Worm (Caenorhabditis elegans) whole organism, young adult: Measurements from ENCODE around the gene C27F2.4.

ENCODE experiments used
- B0035.1 ChIP-seq: sonication (generic microtip); optimal IDR thresholded peaks from 2 replicates; lab custom pipeline; 2016; ENCODE audit warnings: missing genetic modification characterization, mild to moderate bottlenecking, missing compliant biosample characterization, missing genotype, missing genetic modification reagents
- B0261.1 ChIP-seq: sonication (generic microtip); optimal IDR thresholded peaks from 2 replicates; lab custom pipeline; 2016; ENCODE audit warnings: mild to moderate bottlenecking, missing genetic modification characterization, moderate library complexity, missing compliant biosample characterization
- B0336.3 ChIP-seq: fragments of 200-800 bp; sonication (Bioruptor generic); IDR thresholded peaks from 2 replicates; pipeline ENCODE4 v1.3.6; 2022; ENCODE audit warnings: missing genetic modification characterization, missing compliant biosample characterization
- C17E4.6 ChIP-seq: fragments of 200-800 bp; sonication (Bioruptor generic); IDR thresholded peaks from 2 replicates; pipeline ENCODE4 v1.3.6; 2022; ENCODE audit warnings: missing genetic modification reagents, missing genetic modification characterization, missing compliant biosample characterization
- D2030.7 ChIP-seq: fragments of 200-800 bp; sonication (Bioruptor generic); IDR thresholded peaks from 2 replicates; pipeline ENCODE4 v1.3.6; 2022; ENCODE audit warnings: missing genetic modification reagents, missing genetic modification characterization, missing compliant biosample characterization
- F23B12.7 ChIP-seq: sonication (generic microtip); optimal IDR thresholded peaks from 2 replicates; lab custom pipeline; 2017; ENCODE audit warnings: missing genetic modification characterization, mild to moderate bottlenecking, missing compliant biosample characterization, antibody characterized with exemption, moderate library complexity; ENCODE audit not compliant: insufficient read depth
- F33H1.4 ChIP-seq: fragments of 200-800 bp; sonication (Bioruptor generic); IDR thresholded peaks from 2 replicates; pipeline ENCODE4 v1.3.6; 2022; ENCODE audit warnings: missing genetic modification reagents, missing genetic modification characterization, missing compliant biosample characterization
- F57A8.1 ChIP-seq: fragments of 200-800 bp; sonication (Bioruptor generic); optimal IDR thresholded peaks from 2 replicates; lab custom pipeline; 2018; ENCODE audit warnings: mild to moderate bottlenecking, missing genetic modification characterization, moderate library complexity, missing compliant biosample characterization
- T26A5.8 ChIP-seq: sonication (generic microtip); optimal IDR thresholded peaks from 2 replicates; lab custom pipeline; 2016; ENCODE audit warnings: missing genetic modification characterization, missing compliant biosample characterization
- Y79H2A.3 ChIP-seq: fragments of 200-800 bp; sonication (Bioruptor generic); conservative IDR thresholded peaks from 2 replicates; pipeline ENCODE4 v1.3.6; 2022; ENCODE audit warnings: missing genetic modification reagents, missing genetic modification characterization, missing compliant biosample characterization
- attf-3 ChIP-seq: fragments of 200-800 bp; sonication (Bioruptor generic); conservative IDR thresholded peaks from 2 replicates; pipeline ENCODE4 v1.3.6; 2022; ENCODE audit warnings: missing genetic modification reagents, missing genetic modification characterization, missing compliant biosample characterization
- attf-6 ChIP-seq: fragments of 200-800 bp; sonication (Bioruptor generic); IDR thresholded peaks from 2 replicates; pipeline ENCODE4 v1.3.6; 2022; ENCODE audit warnings: missing genetic modification reagents, missing genetic modification characterization, missing compliant biosample characterization
- cebp-2 ChIP-seq: fragments of 200-800 bp; sonication (Bioruptor generic); IDR thresholded peaks from 2 replicates; pipeline ENCODE4 v1.3.6; 2022; ENCODE audit warnings: missing genetic modification characterization, missing compliant biosample characterization
- ceh-100 ChIP-seq: fragments of 200-800 bp; sonication (Bioruptor generic); IDR thresholded peaks from 2 replicates; pipeline ENCODE4 v1.3.6; 2022; ENCODE audit warnings: missing genetic modification reagents, missing genetic modification characterization, missing compliant biosample characterization
- ceh-27 ChIP-seq: fragments of 200-800 bp; sonication (Bioruptor generic); optimal IDR thresholded peaks from 2 replicates; lab custom pipeline; 2018; ENCODE audit warnings: mild to moderate bottlenecking, missing genetic modification characterization, moderate library complexity, missing compliant biosample characterization
- ceh-40 ChIP-seq: fragments of 200-800 bp; sonication (Bioruptor generic); IDR thresholded peaks from 2 replicates; pipeline ENCODE4 v1.3.6; 2022; ENCODE audit warnings: missing genetic modification characterization, missing compliant biosample characterization
- chd-7 ChIP-seq: sonication (generic microtip); optimal IDR thresholded peaks from 2 replicates; lab custom pipeline; 2016; ENCODE audit warnings: mild to moderate bottlenecking, missing genetic modification characterization, moderate library complexity, missing compliant biosample characterization
- efl-1 ChIP-seq: fragments of 150-350 bp; optimal IDR thresholded peaks from 2 replicates; lab custom pipeline; 2014; ENCODE audit warnings: missing biosample characterization, missing genetic modification reagents, missing genetic modification characterization
- egrh-3 ChIP-seq: fragments of 200-800 bp; sonication (Bioruptor generic); IDR thresholded peaks from 2 replicates; pipeline ENCODE4 v1.3.6; 2022; ENCODE audit warnings: missing genetic modification reagents, missing genetic modification characterization, missing compliant biosample characterization
- fkh-3 ChIP-seq: sonication (generic microtip); optimal IDR thresholded peaks from 2 replicates; lab custom pipeline; 2016; ENCODE audit warnings: mild to moderate bottlenecking, missing genetic modification characterization, missing compliant biosample characterization
- gei-17 ChIP-seq: fragments of 200-800 bp; sonication (Bioruptor generic); optimal IDR thresholded peaks from 2 replicates; lab custom pipeline; 2018; ENCODE audit warnings: mild to moderate bottlenecking, missing genetic modification characterization, missing compliant biosample characterization
- him-1 ChIP-seq: sonication (generic microtip); optimal IDR thresholded peaks from 2 replicates; lab custom pipeline; 2016; ENCODE audit warnings: missing genotype, missing genetic modification reagents, missing genetic modification characterization, missing compliant biosample characterization
- hmg-20 ChIP-seq: fragments of 200-800 bp; sonication (Bioruptor generic); IDR thresholded peaks from 2 replicates; pipeline ENCODE4 v1.3.6; 2022; ENCODE audit warnings: missing genetic modification reagents, missing genetic modification characterization, missing compliant biosample characterization
- lag-1 ChIP-seq: fragments of 200-800 bp; sonication (Bioruptor generic); IDR thresholded peaks from 2 replicates; pipeline ENCODE4 v1.3.6; 2022; ENCODE audit warnings: missing genetic modification reagents, missing genetic modification characterization, missing compliant biosample characterization
- lin-26 ChIP-seq: fragments of 200-800 bp; sonication (Bioruptor generic); IDR thresholded peaks from 2 replicates; pipeline ENCODE4 v1.3.6; 2022; ENCODE audit warnings: missing genetic modification reagents, missing genetic modification characterization, missing compliant biosample characterization
- lin-35 ChIP-seq, 3 experiments: fragments of 150-350 bp in 2 of 3; sonication (generic microtip) in 1 of 3; optimal IDR thresholded peaks; 2 replicates each; lab custom pipeline; 2014 to 2018; ENCODE audit warnings: missing biosample characterization in 3 of 3, missing genetic modification characterization in 3 of 3, missing genetic modification reagents in 3 of 3
- lin-54 ChIP-seq: fragments of 200-800 bp; sonication (Bioruptor generic); optimal IDR thresholded peaks from 2 replicates; lab custom pipeline; 2018; ENCODE audit warnings: mild to moderate bottlenecking, missing genetic modification characterization, missing compliant biosample characterization
- madf-3 ChIP-seq: fragments of 200-800 bp; sonication (Bioruptor generic); IDR thresholded peaks from 2 replicates; pipeline ENCODE4 v1.3.6; 2022; ENCODE audit warnings: missing genetic modification reagents, missing genetic modification characterization, missing compliant biosample characterization
- madf-6 ChIP-seq: fragments of 200-800 bp; sonication (Bioruptor generic); IDR thresholded peaks from 2 replicates; pipeline ENCODE4 v1.3.6; 2022; ENCODE audit warnings: missing genetic modification reagents, missing genetic modification characterization, missing compliant biosample characterization
- nfya-1 ChIP-seq: sonication (generic microtip); optimal IDR thresholded peaks from 2 replicates; lab custom pipeline; 2017; ENCODE audit warnings: antibody characterized with exemption, missing compliant biosample characterization, missing genetic modification characterization, borderline replicate concordance; ENCODE audit not compliant: insufficient read depth
- nfyb-1 ChIP-seq: fragments of 200-800 bp; sonication (Bioruptor generic); IDR thresholded peaks from 2 replicates; pipeline ENCODE4 v1.3.6; 2022; ENCODE audit warnings: missing genetic modification reagents, missing genetic modification characterization, missing compliant biosample characterization
- nhr-179 ChIP-seq: sonication (generic microtip); optimal IDR thresholded peaks from 2 replicates; lab custom pipeline; 2016; ENCODE audit warnings: mild to moderate bottlenecking, missing genetic modification characterization, missing compliant biosample characterization
- nhr-27 ChIP-seq: fragments of 200-800 bp; sonication (Bioruptor generic); optimal IDR thresholded peaks from 2 replicates; lab custom pipeline; 2018; ENCODE audit warnings: mild to moderate bottlenecking, missing genetic modification characterization, moderate library complexity, missing compliant biosample characterization
- nhr-80 ChIP-seq: sonication (generic microtip); optimal IDR thresholded peaks from 2 replicates; lab custom pipeline; 2016; ENCODE audit warnings: missing genetic modification characterization, missing compliant biosample characterization
- pbrm-1 ChIP-seq: fragments of 200-800 bp; sonication (Bioruptor generic); IDR thresholded peaks from 2 replicates; pipeline ENCODE4 v1.3.6; 2022; ENCODE audit warnings: missing genetic modification reagents, missing genetic modification characterization, missing compliant biosample characterization
- rcor-1 ChIP-seq: fragments of 200-800 bp; sonication (Bioruptor generic); IDR thresholded peaks from 2 replicates; pipeline ENCODE4 v1.3.6; 2022; ENCODE audit warnings: missing genetic modification reagents, missing genetic modification characterization, missing compliant biosample characterization
- snpc-3.4 ChIP-seq: sonication (generic microtip); optimal IDR thresholded peaks from 2 replicates; lab custom pipeline; 2017; ENCODE audit warnings: missing genetic modification characterization, mild to moderate bottlenecking, missing compliant biosample characterization, antibody characterized with exemption, moderate library complexity, missing genotype, missing genetic modification reagents
- unc-130 ChIP-seq: sonication (generic microtip); optimal IDR thresholded peaks from 2 replicates; lab custom pipeline; 2016; ENCODE audit warnings: missing genetic modification reagents, missing genetic modification characterization, missing compliant biosample characterization
- xnd-1 ChIP-seq: sonication (generic microtip); optimal IDR thresholded peaks from 2 replicates; lab custom pipeline; 2016; ENCODE audit warnings: missing genotype, missing genetic modification reagents, missing genetic modification characterization, missing compliant biosample characterization
- zfh-2 ChIP-seq: fragments of 200-800 bp; sonication (Bioruptor generic); conservative IDR thresholded peaks from 2 replicates; pipeline ENCODE4 v1.3.6; 2022; ENCODE audit warnings: missing genetic modification reagents, missing genetic modification characterization, missing compliant biosample characterization
- zim-3 ChIP-seq: sonication (generic microtip); optimal IDR thresholded peaks from 2 replicates; lab custom pipeline; 2017; ENCODE audit warnings: mild to moderate bottlenecking, missing genetic modification characterization, moderate library complexity, missing compliant biosample characterization
- ztf-22 ChIP-seq: fragments of 200-800 bp; sonication (Bioruptor generic); optimal IDR thresholded peaks from 2 replicates; lab custom pipeline; 2018; ENCODE audit warnings: mild to moderate bottlenecking, missing genetic modification characterization, moderate library complexity, missing compliant biosample characterization
- ztf-26 ChIP-seq: sonication (generic microtip); optimal IDR thresholded peaks from 2 replicates; lab custom pipeline; 2017; ENCODE audit warnings: missing genetic modification characterization, missing compliant biosample characterization
- ztf-28 ChIP-seq: fragments of 200-800 bp; sonication (Bioruptor generic); IDR thresholded peaks from 2 replicates; pipeline ENCODE4 v1.3.6; 2022; ENCODE audit warnings: missing genetic modification reagents, missing genetic modification characterization, missing compliant biosample characterization
- ztf-6 ChIP-seq: fragments of 200-800 bp; sonication (Bioruptor generic); IDR thresholded peaks from 2 replicates; pipeline ENCODE4 v1.3.6; 2022; ENCODE audit warnings: missing genetic modification reagents, missing genetic modification characterization, missing compliant biosample characterization

Gene C27F2.4

DNA sequence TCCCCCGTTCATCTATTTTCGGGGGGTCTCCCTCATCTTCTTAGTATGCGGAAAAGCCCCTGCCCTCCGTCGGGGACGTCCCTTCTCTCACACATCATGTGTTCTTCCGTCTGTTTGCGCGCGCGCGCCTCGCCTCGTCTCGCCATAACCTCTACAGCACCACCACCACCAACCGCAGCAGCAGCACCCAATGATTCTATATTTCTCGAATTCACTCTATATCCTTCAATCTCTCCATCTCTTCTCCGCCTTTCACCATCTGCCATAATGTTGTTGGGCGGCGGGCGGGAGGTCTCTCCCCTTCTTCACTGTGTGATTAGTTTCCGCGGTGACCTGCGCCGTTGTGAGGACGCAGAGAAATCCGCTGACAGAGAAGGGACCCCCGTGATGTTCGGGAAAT is 12.8 kb downstream of the C27F2.4 start:
- TF ChIP-seq madf-6 (GFP tag; lab: Robert Waterston, UW) (peak; percentile 45), ztf-6 (peak; percentile 11; the same call in 1 of the 2 replicates), attf-6 (GFP tag; lab: Robert Waterston, UW) (no peak), efl-1 (no peak), rcor-1 (0 out of 2 replicates have a peak, but pooled peaks have one; percentile 15), F57A8.1 (GFP tag; lab: Kevin White, UChicago) (no peak), pbrm-1 (GFP tag; lab: Robert Waterston, UW) (0 out of 2 replicates have a peak, but pooled peaks have one; percentile 35), lin-26 (GFP tag; lab: Robert Waterston, UW) (peak; percentile 48; the same call in 1 of the 2 replicates), cebp-2 (GFP tag; lab: Robert Waterston, UW) (no peak), nfyb-1 (GFP tag; lab: Robert Waterston, UW) (no peak), lin-54 (GFP tag; lab: Kevin White, UChicago) (no peak), ztf-28 (GFP tag; lab: Robert Waterston, UW) (0 out of 2 replicates have a peak, but pooled peaks have one; percentile 21), lag-1 (no peak), Y79H2A.3 (GFP tag; lab: Robert Waterston, UW) (no peak), F33H1.4 (GFP tag; lab: Robert Waterston, UW) (0 out of 2 replicates have a peak, but pooled peaks have one; percentile 8), chd-7 (tag; lab: Kevin White, UChicago) (peak; percentile 56), fkh-3 (tag; lab: Kevin White, UChicago) (peak; percentile 20), B0261.1 (tag; lab: Kevin White, UChicago) (no peak), nhr-80 (no peak), zim-3 (tag; lab: Kevin White, UChicago) (no peak), egrh-3 (GFP tag; lab: Robert Waterston, UW) (peak; percentile 71), ceh-40 (GFP tag; lab: Robert Waterston, UW) (no peak), madf-3 (no peak), C17E4.6 (GFP tag; lab: Robert Waterston, UW) (0 out of 2 replicates have a peak, but pooled peaks have one; percentile 20), unc-130 (no peak), zfh-2 (GFP tag; lab: Robert Waterston, UW) (peak; percentile 87), lin-35 (GFP tag; optimal IDR thresholded peaks at IDR 0.05; lab: Kevin White, UChicago) (no peak), ceh-100 (GFP tag; lab: Robert Waterston, UW) (peak; percentile 50), attf-3 (GFP tag; lab: Robert Waterston, UW) (no peak), hmg-20 (GFP tag; lab: Robert Waterston, UW) (no peak), ztf-22 (GFP tag; lab: Kevin White, UChicago) (no peak), xnd-1 (tag; lab: Kevin White, UChicago) (no peak), B0035.1 (tag; lab: Kevin White, UChicago) (no peak), snpc-3.4 (tag; lab: Kevin White, UChicago) (no peak), him-1 (tag; lab: Kevin White, UChicago) (peak; percentile 5), B0336.3 (GFP tag; lab: Robert Waterston, UW) (peak; percentile 56; the same call in 1 of the 2 replicates)

ce11 chrIII:4944213-4944612 is 15.9 kb downstream of the C27F2.4 start, which contains the start of gene ntl-9:
Gene ntl-9, plus strand, starts transcription at chrIII:4944513.
- TF ChIP-seq T26A5.8 (tag; lab: Kevin White, UChicago) (no peak), D2030.7 (GFP tag; lab: Robert Waterston, UW) (no peak), nhr-27 (tag; lab: Kevin White, UChicago) (no peak), gei-17 (GFP tag; lab: Kevin White, UChicago) (no peak), ceh-27 (GFP tag; lab: Kevin White, UChicago) (no peak), nhr-179 (tag; lab: Kevin White, UChicago) (no peak), Y79H2A.3 (GFP tag; lab: Robert Waterston, UW) (no peak), ztf-6 (no peak), F23B12.7 (no peak), nfya-1 (no peak), ztf-26 (no peak)
